Fruit fly (Drosophila melanogaster) S2 (cell line): ENCODE data around the gene Coq5.

Source experiments
- CG8478 ChIP-seq: fragments of >200 bp; optimal IDR thresholded peaks from 2 replicates; lab custom pipeline; 2018
- CTCF ChIP-seq, 2 experiments: fragments of >200 bp; optimal IDR thresholded peaks; 2 replicates each; lab custom pipeline; 2018

dm6 chrX:13238294-13238917 lies 44.1 kb upstream of the Coq5 start:
- TF ChIP-seq CG8478 (lab: Kevin White, UChicago): no peak
- TF ChIP-seq CTCF (optimal IDR thresholded peaks at IDR 0.05; lab: Kevin White, UChicago): no peak
